Worm (Caenorhabditis elegans): ENCODE data around the gene slc-17.3.

DNA sequence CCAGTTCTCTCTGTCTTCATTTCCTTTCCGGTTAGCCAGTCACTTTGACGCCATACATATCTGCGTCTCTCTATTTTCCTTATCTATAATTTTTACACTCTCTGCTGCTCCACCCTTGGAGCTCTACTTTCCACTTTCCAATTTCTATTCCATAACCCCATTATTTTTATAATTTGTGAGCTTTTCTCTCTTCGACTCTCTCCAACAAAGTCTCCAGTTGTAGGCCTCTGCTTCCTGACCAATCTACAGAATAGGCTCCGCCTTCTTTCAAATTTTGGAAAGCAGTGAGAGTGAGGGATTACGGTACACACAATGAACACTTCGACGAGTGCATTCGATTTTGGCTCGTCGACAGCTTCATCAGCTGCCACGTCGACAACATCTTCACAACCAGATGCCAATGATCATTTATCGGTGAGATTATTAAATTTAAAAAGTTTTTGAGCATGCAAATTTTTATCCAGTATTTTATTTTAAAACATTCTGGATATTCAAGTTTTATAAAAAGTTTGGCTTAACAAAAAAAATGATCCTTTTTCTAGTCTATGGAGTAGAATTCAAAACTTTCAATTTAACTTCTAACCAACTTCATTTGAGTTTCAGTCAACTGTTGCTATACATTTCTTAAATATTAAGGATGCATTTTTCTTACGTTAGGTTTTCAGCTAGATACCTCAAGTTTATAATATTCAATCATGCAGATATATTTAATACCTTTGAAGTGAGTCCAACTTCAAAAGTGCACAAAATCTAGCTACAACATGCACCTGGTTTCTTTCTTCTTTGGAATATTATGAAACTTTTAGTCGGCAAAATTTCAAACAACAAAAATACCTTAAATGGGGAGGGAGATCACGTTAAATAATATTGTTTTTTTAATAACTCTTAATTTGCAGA is 50.7 kb downstream of the slc-17.3 start, which contains the start of gene egl-5:
- no peak for TF ChIP-seq egl-27 (tag; optimal IDR thresholded peaks at IDR 0.05)
- no peak for TF ChIP-seq ceh-82 (tag; optimal IDR thresholded peaks at IDR 0.05)
- no peak for TF ChIP-seq ztf-11 (tag; optimal IDR thresholded peaks at IDR 0.05)
- TF ChIP-seq zag-1 (tag; optimal IDR thresholded peaks at IDR 0.05), result no peak
- TF ChIP-seq unc-62 (GFP tag; optimal IDR thresholded peaks at IDR 0.05), result no peak
- no peak for TF ChIP-seq nhr-28 (tag; optimal IDR thresholded peaks at IDR 0.05)
- TF ChIP-seq ama-1 (optimal IDR thresholded peaks at IDR 0.05), result no peak
- no peak for TF ChIP-seq ZK546.5 (tag; optimal IDR thresholded peaks at IDR 0.05)
- TF ChIP-seq fkh-2 (tag; optimal IDR thresholded peaks at IDR 0.05), result no peak
- TF ChIP-seq eor-1 (tag; optimal IDR thresholded peaks at IDR 0.05), result no peak
- no peak for TF ChIP-seq nhr-25 (tag; optimal IDR thresholded peaks at IDR 0.05)
- TF ChIP-seq jun-1 (tag; optimal IDR thresholded peaks at IDR 0.05), result no peak

Measured in whole organism, L3 larva.